Fruit fly (Drosophila melanogaster): ENCODE results near the gene CG13676.

The CG13676 gene

DNA sequence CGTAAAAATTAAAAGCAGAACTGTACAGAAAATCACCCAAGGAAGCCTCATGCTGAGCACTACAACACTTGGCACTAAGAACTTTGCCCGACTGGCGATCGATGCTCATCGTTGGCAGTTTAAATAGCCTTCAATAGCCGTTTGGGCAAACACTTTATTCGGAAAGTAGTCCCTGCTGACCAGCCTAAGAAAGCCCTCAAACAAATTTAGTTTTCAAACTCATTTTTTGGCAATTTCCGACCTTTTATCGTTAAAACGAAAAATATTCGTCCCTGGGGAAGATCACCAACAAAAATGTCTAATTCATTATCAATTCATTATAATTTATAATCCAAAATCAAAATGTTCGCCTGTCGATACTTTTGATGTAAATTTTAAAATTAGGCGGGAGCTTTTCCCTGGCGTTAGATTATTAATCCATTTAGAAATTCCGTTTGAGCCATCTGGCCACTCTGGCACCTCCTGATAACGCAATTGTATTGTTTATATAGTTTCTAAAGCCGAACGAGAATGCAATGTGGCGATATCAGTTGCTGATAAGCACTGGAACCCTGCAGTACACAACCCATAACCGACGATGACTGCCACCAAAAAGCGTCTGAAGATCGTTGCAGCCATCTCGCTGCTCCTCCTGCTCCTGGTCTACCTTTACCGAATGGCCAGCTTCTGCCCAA, 29.0 kb upstream of the CG13676 start, which contains the start of the genes mthl7 and Uxs:
Gene mthl7 (minus strand): TSS at position 51 of the 674 bp plus-strand sequence.
Gene Uxs (plus strand): TSS at position 460 of the 674 bp plus-strand sequence.
- TF ChIP-seq Hr83 (GFP tag; optimal IDR thresholded peaks at IDR 0.05; ENCODE audit: poor library complexity, severe bottlenecking), result no peak
- no peak for TF ChIP-seq dl (GFP tag; optimal IDR thresholded peaks at IDR 0.05; ENCODE audit: insufficient read depth in 1 of 2, partially characterized antibody in 2 of 2)
- TF ChIP-seq CG32264 (GFP tag; optimal IDR thresholded peaks at IDR 0.05), result no peak
- TF ChIP-seq br (GFP tag; optimal IDR thresholded peaks at IDR 0.05), result no peak
- no peak for TF ChIP-seq Hr78 (GFP tag; optimal IDR thresholded peaks at IDR 0.05)
- no peak for TF ChIP-seq Vsx2 (GFP tag; optimal IDR thresholded peaks at IDR 0.05; ENCODE audit: partially characterized antibody)
- TF ChIP-seq sage (GFP tag; optimal IDR thresholded peaks at IDR 0.05), result no peak
- no peak for TF ChIP-seq woc (GFP tag; optimal IDR thresholded peaks at IDR 0.05)
- no peak for TF ChIP-seq jim (GFP tag; optimal IDR thresholded peaks at IDR 0.05)
- no peak for TF ChIP-seq foxo (GFP tag; optimal IDR thresholded peaks at IDR 0.05)
- TF ChIP-seq Dfd (GFP tag; optimal IDR thresholded peaks at IDR 0.05), result no peak

- TF ChIP-seq psq (GFP tag; optimal IDR thresholded peaks at IDR 0.05) (peak; percentile 30), woc (GFP tag; optimal IDR thresholded peaks at IDR 0.05) (peak; percentile 52), rgr (GFP tag; optimal IDR thresholded peaks at IDR 0.05) (peak; percentile 44), Abd-B (GFP tag; optimal IDR thresholded peaks at IDR 0.05) (no peak), ey (GFP tag; optimal IDR thresholded peaks at IDR 0.05) (peak; percentile 24), Mio (GFP tag; optimal IDR thresholded peaks at IDR 0.05) (no peak), Hr83 (GFP tag; optimal IDR thresholded peaks at IDR 0.05; ENCODE audit: poor library complexity, severe bottlenecking) (peak; percentile 44), jim (GFP tag; optimal IDR thresholded peaks at IDR 0.05) (no peak), CG9705 (GFP tag; optimal IDR thresholded peaks at IDR 0.05) (no peak), br (GFP tag; optimal IDR thresholded peaks at IDR 0.05) (no peak), Sp1 (GFP tag; optimal IDR thresholded peaks at IDR 0.05) (no peak), lola (GFP tag; optimal IDR thresholded peaks at IDR 0.05) (no peak), OdsH (GFP tag; optimal IDR thresholded peaks at IDR 0.05) (peak; percentile 49), foxo (GFP tag; optimal IDR thresholded peaks at IDR 0.05) (peak in 1 of 2 experiments; percentile 58), tai (GFP tag; optimal IDR thresholded peaks at IDR 0.05) (no peak), h (GFP tag; optimal IDR thresholded peaks at IDR 0.05) (peak; percentile 1)
Measured at dm6 chr3L:8177795-8178564, 26.4 kb upstream of the CG13676 start, which contains the start of gene Nmt. Gene Nmt, minus strand, starts transcription at chr3L:8178429.

DNA sequence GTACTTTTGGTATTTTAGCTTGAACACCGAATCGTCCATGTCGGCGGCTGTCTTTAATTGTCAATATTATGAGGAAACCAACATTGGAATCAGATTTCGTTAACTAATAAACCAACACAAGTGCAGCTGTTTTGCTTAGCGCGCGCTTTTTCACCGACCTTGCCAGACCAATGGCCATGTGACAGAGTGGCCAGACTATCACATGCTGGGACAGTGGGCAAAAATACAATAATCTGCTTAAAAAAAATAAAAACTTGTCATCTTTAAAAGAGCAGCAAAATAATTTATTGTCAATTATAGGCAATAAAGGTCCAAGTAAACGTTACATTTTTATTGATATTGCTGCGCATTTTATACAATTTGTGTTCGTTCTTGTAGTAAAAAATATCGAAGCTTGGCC, 24.2 kb upstream of the CG13676 start, which contains the start of gene RecQ4:
Gene RecQ4 (minus strand): TSS at position 161 of the 400 bp plus-strand sequence.
- TF ChIP-seq woc (GFP tag; optimal IDR thresholded peaks at IDR 0.05), result peak; percentile 9
- peak in 1 of 2 experiments; percentile 4 for TF ChIP-seq dl (GFP tag; optimal IDR thresholded peaks at IDR 0.05; ENCODE audit: insufficient read depth in 1 of 2, partially characterized antibody in 2 of 2)
- TF ChIP-seq rgr (GFP tag; optimal IDR thresholded peaks at IDR 0.05), result peak; percentile 14
- TF ChIP-seq ey (GFP tag; optimal IDR thresholded peaks at IDR 0.05), result peak; percentile 9
- TF ChIP-seq brk (GFP tag; optimal IDR thresholded peaks at IDR 0.05), result no peak
- no peak for TF ChIP-seq Vsx2 (GFP tag; optimal IDR thresholded peaks at IDR 0.05; ENCODE audit: partially characterized antibody)
- peak in 1 of 2 experiments; percentile 13 for TF ChIP-seq foxo (GFP tag; optimal IDR thresholded peaks at IDR 0.05)

dm6 chr3L:8165436-8165835, 13.8 kb upstream of the CG13676 start, which contains the start of gene CG13675:
Gene CG13675, minus strand, starts transcription at chr3L:8165518.
- no peak for TF ChIP-seq Rel (GFP tag; optimal IDR thresholded peaks at IDR 0.05)
- peak; percentile 3 for TF ChIP-seq Rel (tag; optimal IDR thresholded peaks at IDR 0.05)
- no peak for TF ChIP-seq Dfd (GFP tag; optimal IDR thresholded peaks at IDR 0.05)

DNA sequence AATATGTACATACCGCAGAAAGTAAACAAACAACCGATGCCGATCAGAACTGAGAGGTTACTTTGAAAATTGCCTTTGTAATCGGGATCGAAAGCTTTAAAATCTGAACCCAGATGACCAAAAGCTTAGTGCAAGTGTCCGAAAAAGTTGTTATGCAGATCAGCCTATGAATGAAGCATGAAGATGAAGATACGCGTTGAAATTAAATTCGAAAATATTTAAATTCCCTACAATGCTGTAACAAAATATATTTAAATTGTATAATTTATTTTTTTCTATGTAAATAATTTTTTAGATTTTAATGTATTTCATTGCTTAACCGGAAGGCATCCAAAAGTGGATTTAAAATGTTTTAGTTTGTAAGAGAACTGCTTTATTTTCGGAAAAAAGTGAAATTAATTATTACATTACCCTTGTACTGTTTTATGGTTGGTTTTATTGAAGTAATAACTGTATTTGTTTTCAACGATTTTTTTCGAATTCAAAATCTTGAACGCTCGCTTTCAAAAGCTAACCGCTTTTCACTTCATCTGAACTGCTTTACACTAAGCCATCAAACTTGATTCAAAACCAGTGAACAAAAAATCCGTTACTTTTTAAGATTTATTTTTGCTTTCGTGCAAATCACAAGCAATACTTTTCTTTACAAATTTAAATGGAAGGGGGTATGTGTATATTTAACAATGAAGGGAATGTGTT, 8.3 kb upstream of the CG13676 start, which contains the start of gene CG43886:
Gene CG43886 (minus strand): TSS at position 51 of the 699 bp plus-strand sequence.
- TF ChIP-seq dmrt93B (GFP tag; optimal IDR thresholded peaks at IDR 0.05) (no peak), dl (GFP tag; optimal IDR thresholded peaks at IDR 0.05; ENCODE audit: insufficient read depth in 1 of 2, partially characterized antibody in 2 of 2) (peak in 1 of 2 experiments; percentile 23), fru (GFP tag; optimal IDR thresholded peaks at IDR 0.05) (no peak), Hr83 (GFP tag; optimal IDR thresholded peaks at IDR 0.05; ENCODE audit: poor library complexity, severe bottlenecking) (no peak), CG32264 (GFP tag; optimal IDR thresholded peaks at IDR 0.05) (no peak), tai (GFP tag; optimal IDR thresholded peaks at IDR 0.05) (no peak), foxo (GFP tag; optimal IDR thresholded peaks at IDR 0.05) (no peak), Dif (GFP tag; optimal IDR thresholded peaks at IDR 0.05; ENCODE audit: partially characterized antibody) (peak; percentile 52), Myc (optimal IDR thresholded peaks at IDR 0.05) (no peak)
